Worm (Caenorhabditis elegans) whole organism, L1 larva: ENCODE results near the gene F17A2.13.

Experiments
- aly-2 ChIP-seq: fragments of 150-350 bp; optimal IDR thresholded peaks from 2 replicates; lab custom pipeline; 2014; ENCODE audit warnings: missing biosample characterization, missing genetic modification characterization
- hlh-4 ChIP-seq: sonication (generic microtip); optimal IDR thresholded peaks from 2 replicates; lab custom pipeline; 2016; ENCODE audit warnings: mild to moderate bottlenecking, missing genetic modification characterization, missing compliant biosample characterization
- nhr-19 ChIP-seq: fragments of 200-800 bp; sonication (Bioruptor generic); conservative IDR thresholded peaks from 2 replicates; pipeline ENCODE4 v1.3.6; 2022; ENCODE audit warnings: missing genetic modification characterization, missing compliant biosample characterization
- unc-86 ChIP-seq: sonication (generic microtip); optimal IDR thresholded peaks from 2 replicates; lab custom pipeline; 2016; ENCODE audit warnings: missing genetic modification characterization, missing compliant biosample characterization
- ztf-11 ChIP-seq, 2 experiments: sonication (generic microtip); optimal IDR thresholded peaks; 2 replicates each; lab custom pipeline; 2016 to 2017; ENCODE audit warnings: missing genetic modification characterization in 2 of 2, missing biosample characterization in 1 of 2, missing compliant biosample characterization in 1 of 2

ce11 chrX:12337846-12338490, 16.5 kb downstream of the F17A2.13 start, which contains the start of gene srd-44:
- TF ChIP-seq aly-2 (tag; lab: Kevin White, UChicago): no peak
- TF ChIP-seq hlh-4 (tag; lab: Kevin White, UChicago): no peak
- no peak for TF ChIP-seq ztf-11 (tag; optimal IDR thresholded peaks at IDR 0.05; lab: Kevin White, UChicago)
- TF ChIP-seq nhr-19: 0 out of 2 replicates have a peak, but pooled peaks have one; percentile 10
- TF ChIP-seq unc-86 (tag; lab: Kevin White, UChicago): no peak
